Worm (Caenorhabditis elegans) whole organism, L1 larva: ENCODE measurements around the gene fbxa-42.

Experiments
- ama-1 ChIP-seq: fragments of 150-350 bp; optimal IDR thresholded peaks from 2 replicates; lab custom pipeline; 2014
- egl-27 ChIP-seq, 2 experiments: fragments of 150-350 bp in 1 of 2; sonication (generic microtip); optimal IDR thresholded peaks; 3 replicates each; lab custom pipeline; 2017 to 2018; ENCODE audit warnings: missing biosample characterization in 2 of 2, missing genetic modification characterization in 2 of 2, missing genetic modification reagents in 2 of 2
- fkh-4 ChIP-seq: sonication (generic microtip); optimal IDR thresholded peaks from 2 replicates; lab custom pipeline; 2016; ENCODE audit warnings: missing compliant biosample characterization, missing genetic modification characterization, borderline replicate concordance
- jun-1 ChIP-seq: fragments of 150-350 bp; optimal IDR thresholded peaks from 2 replicates; lab custom pipeline; 2014; ENCODE audit warnings: missing biosample characterization, missing genetic modification reagents, missing genetic modification characterization
- nhr-11 ChIP-seq: fragments of 150-350 bp; optimal IDR thresholded peaks from 2 replicates; lab custom pipeline; 2014; ENCODE audit warnings: missing biosample characterization, missing genetic modification characterization
- nhr-12 ChIP-seq: sonication (generic microtip); optimal IDR thresholded peaks from 2 replicates; lab custom pipeline; 2017; ENCODE audit warnings: missing biosample characterization, missing genetic modification characterization
- nhr-76 ChIP-seq: sonication (generic microtip); optimal IDR thresholded peaks from 2 replicates; lab custom pipeline; 2017; ENCODE audit warnings: missing biosample characterization, missing genetic modification characterization
- ztf-4 ChIP-seq: fragments of 150-350 bp; optimal IDR thresholded peaks from 2 replicates; lab custom pipeline; 2014; ENCODE audit warnings: missing biosample characterization, missing genetic modification characterization

DNA sequence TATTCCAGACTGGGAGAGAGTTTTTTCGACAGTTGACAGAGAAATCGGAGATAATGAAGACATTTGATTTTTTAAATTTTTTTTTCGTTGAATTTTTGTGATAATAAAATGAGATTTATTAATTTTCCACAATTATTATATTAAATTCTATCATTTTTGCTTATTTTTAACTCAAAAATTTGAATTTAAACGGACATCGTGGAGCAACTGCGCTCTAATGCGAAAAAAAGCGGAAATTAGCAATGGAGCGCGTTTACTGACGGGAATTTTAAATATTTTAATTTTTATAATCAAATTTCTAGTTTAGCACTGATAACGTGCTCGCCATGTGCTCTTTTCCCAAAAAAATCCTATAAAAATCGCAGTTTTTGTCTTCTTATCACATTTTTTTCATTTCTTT is 50.1 kb downstream of the fbxa-42 start, which contains the start of gene C39B5.14:
- TF ChIP-seq nhr-12 (tag; lab: Kevin White, UChicago) = no peak
- TF ChIP-seq nhr-76 (tag; lab: Kevin White, UChicago) = no peak
- TF ChIP-seq egl-27 (tag; optimal IDR thresholded peaks at IDR 0.05; lab: Kevin White, UChicago) = no peak
- no peak for TF ChIP-seq nhr-11 (tag; lab: Kevin White, UChicago)
- TF ChIP-seq ama-1 (lab: Kevin White, UChicago) = no peak
- no peak for TF ChIP-seq jun-1 (tag; lab: Kevin White, UChicago)
- no peak for TF ChIP-seq fkh-4 (tag; lab: Kevin White, UChicago)
- TF ChIP-seq ztf-4 (tag; lab: Kevin White, UChicago) = no peak
